Worm (Caenorhabditis elegans) whole organism, L4 larva: Measurements from ENCODE around the gene F09E10.6.

Experiments
- Y75B8A.6 ChIP-seq: fragments of 200-800 bp; sonication (Bioruptor generic); IDR thresholded peaks from 2 replicates; pipeline ENCODE4 v1.3.6; 2022; ENCODE audit warnings: missing genetic modification reagents, missing genetic modification characterization, missing compliant biosample characterization
- ctbp-1 ChIP-seq: fragments of 200-800 bp; sonication (Bioruptor generic); IDR thresholded peaks from 2 replicates; pipeline ENCODE4 v1.3.6; 2022; ENCODE audit warnings: missing genetic modification reagents, missing genetic modification characterization, missing compliant biosample characterization
- daf-8 ChIP-seq: fragments of 200-800 bp; sonication (Bioruptor generic); IDR thresholded peaks from 2 replicates; pipeline ENCODE4 v1.3.6; 2022; ENCODE audit warnings: missing genetic modification characterization, missing compliant biosample characterization
- dpl-1 ChIP-seq: fragments of 150-350 bp; optimal IDR thresholded peaks from 2 replicates; lab custom pipeline; 2014; ENCODE audit warnings: missing biosample characterization, missing genetic modification reagents, missing genetic modification characterization
- duxl-1 ChIP-seq: sonication (generic microtip); optimal IDR thresholded peaks from 2 replicates; lab custom pipeline; 2016; ENCODE audit warnings: mild to moderate bottlenecking, missing genetic modification characterization, moderate library complexity, missing compliant biosample characterization; ENCODE audit not compliant: poor library complexity
- lsy-2 ChIP-seq, 2 experiments: fragments of 150-350 bp in 1 of 2; sonication (generic microtip) in 1 of 2; optimal IDR thresholded peaks; 2 replicates each; lab custom pipeline; 2014 to 2017; ENCODE audit warnings: missing biosample characterization in 2 of 2, missing genetic modification characterization in 2 of 2
- mxl-3 ChIP-seq: fragments of 200-800 bp; sonication (Bioruptor generic); optimal IDR thresholded peaks from 2 replicates; lab custom pipeline; 2018; ENCODE audit warnings: mild to moderate bottlenecking, missing genetic modification characterization, missing compliant biosample characterization
- nhr-25 ChIP-seq: sonication (generic microtip); optimal IDR thresholded peaks from 2 replicates; lab custom pipeline; 2017; ENCODE audit warnings: missing genetic modification characterization, mild to moderate bottlenecking, missing compliant biosample characterization, antibody characterized with exemption, moderate library complexity, borderline replicate concordance; ENCODE audit not compliant: insufficient read depth
- nhr-28 ChIP-seq: fragments of 150-350 bp; optimal IDR thresholded peaks from 2 replicates; lab custom pipeline; 2014; ENCODE audit warnings: missing biosample characterization, missing genetic modification characterization
- nhr-76 ChIP-seq: fragments of 150-350 bp; optimal IDR thresholded peaks from 2 replicates; lab custom pipeline; 2014; ENCODE audit warnings: missing biosample characterization, missing genetic modification characterization
- pqm-1 ChIP-seq: sonication (generic microtip); optimal IDR thresholded peaks from 2 replicates; lab custom pipeline; 2017; ENCODE audit warnings: missing biosample characterization, missing genetic modification characterization
- snpc-4 ChIP-seq: fragments of 150-350 bp; optimal IDR thresholded peaks from 2 replicates; lab custom pipeline; 2014; ENCODE audit warnings: missing biosample characterization, missing genetic modification characterization
- zfp-2 ChIP-seq: sonication (generic microtip); optimal IDR thresholded peaks from 2 replicates; lab custom pipeline; 2016; ENCODE audit warnings: mild to moderate bottlenecking, missing genetic modification characterization, missing compliant biosample characterization
- ztf-7 ChIP-seq: fragments of 150-350 bp; optimal IDR thresholded peaks from 2 replicates; lab custom pipeline; 2014; ENCODE audit warnings: missing biosample characterization, missing genetic modification characterization

F09E10.6 gene

DNA sequence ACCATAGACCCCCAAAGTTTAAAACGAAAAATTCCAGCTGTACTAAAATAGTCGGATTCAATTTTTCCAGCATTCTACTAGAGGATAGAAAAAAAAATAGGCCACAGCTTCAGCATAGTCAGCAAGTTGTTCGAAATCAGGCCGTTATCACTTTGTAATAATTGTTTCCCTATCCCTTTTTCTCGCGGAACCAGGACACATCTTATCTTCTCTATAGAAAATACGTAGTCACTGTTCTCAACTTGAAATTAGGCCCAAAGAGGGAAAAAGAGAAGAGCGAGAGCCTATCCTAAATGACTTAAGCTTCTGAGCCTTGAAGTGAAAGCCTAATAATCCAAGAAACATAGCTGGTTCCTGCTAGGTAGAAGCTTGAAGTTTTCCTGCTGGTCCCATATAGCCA, 51.8 kb downstream of the F09E10.6 start (continued):
- TF ChIP-seq nhr-28 (tag; lab: Kevin White, UChicago) (no peak), mxl-3 (GFP tag; lab: Kevin White, UChicago) (no peak), daf-8 (GFP tag; lab: Robert Waterston, UW) (no peak), duxl-1 (tag; lab: Kevin White, UChicago) (peak; percentile 64), Y75B8A.6 (GFP tag; lab: Robert Waterston, UW) (0 out of 2 replicates have a peak, but pooled peaks have one; percentile 31), nhr-76 (tag; lab: Kevin White, UChicago) (no peak), snpc-4 (tag; lab: Kevin White, UChicago) (no peak), zfp-2 (no peak), pqm-1 (tag; lab: Kevin White, UChicago) (no peak), ztf-7 (tag; lab: Kevin White, UChicago) (no peak), nhr-25 (tag; lab: Kevin White, UChicago) (no peak), dpl-1 (GFP tag; lab: Kevin White, UChicago) (no peak), lsy-2 (tag; optimal IDR thresholded peaks at IDR 0.05; lab: Kevin White, UChicago) (peak in 1 of 2 experiments; percentile 22), ctbp-1 (GFP tag; lab: Robert Waterston, UW) (no peak)
